Worm (Caenorhabditis elegans): ENCODE results near the gene T08D2.4.
"Not testable (repeated sequence)": the region's sequence is repeated elsewhere in the genome, so short reads cannot be mapped to it uniquely, and the experiment has no call there.

The T08D2.4 gene

ce11 chrX:177075-177474, at the start of gene T08D2.4, which contains the start of gene T08D2.5:
TSS of gene T08D2.4 (plus strand) at chrX:177396.
TSS of gene T08D2.5 (plus strand) at chrX:177375.
- TF ChIP-seq ceh-16 (tag; optimal IDR thresholded peaks at IDR 0.05) (no peak), mdl-1 (tag; optimal IDR thresholded peaks at IDR 0.05) (no peak), nhr-12 (tag; optimal IDR thresholded peaks at IDR 0.05) (no peak), ceh-9 (tag; optimal IDR thresholded peaks at IDR 0.05) (no peak), elt-3 (tag; optimal IDR thresholded peaks at IDR 0.05) (no peak), egl-27 (tag; optimal IDR thresholded peaks at IDR 0.05) (no peak), nhr-43 (tag; optimal IDR thresholded peaks at IDR 0.05; ENCODE audit: poor library complexity, severe bottlenecking) (no peak), fkh-2 (tag; optimal IDR thresholded peaks at IDR 0.05) (no peak)

- TF ChIP-seq nhr-11 (tag; optimal IDR thresholded peaks at IDR 0.05) = no peak
- TF ChIP-seq sea-2 (GFP tag; optimal IDR thresholded peaks at IDR 0.05) = no peak
- no peak for TF ChIP-seq ceh-9 (tag; optimal IDR thresholded peaks at IDR 0.05)
- TF ChIP-seq fos-1 (tag; optimal IDR thresholded peaks at IDR 0.05) = no peak
- TF ChIP-seq nhr-23 (tag; optimal IDR thresholded peaks at IDR 0.05) = no peak
- no peak for TF ChIP-seq elt-3 (tag; optimal IDR thresholded peaks at IDR 0.05)
- TF ChIP-seq fkh-2 (tag; optimal IDR thresholded peaks at IDR 0.05) = no peak
Measured at ce11 chrX:141149-141548, 36.0 kb upstream of the T08D2.4 start, which contains the start of gene Y73B3A.8. TSS of gene Y73B3A.8 (minus strand) at chrX:141249.

- no peak for TF ChIP-seq lin-39 (tag; optimal IDR thresholded peaks at IDR 0.05)
- TF ChIP-seq pqm-1 (tag; optimal IDR thresholded peaks at IDR 0.05) = no peak
- no peak for TF ChIP-seq nhr-12 (tag; optimal IDR thresholded peaks at IDR 0.05)
- no peak for TF ChIP-seq zag-1 (tag; optimal IDR thresholded peaks at IDR 0.05)
- no peak for TF ChIP-seq hmg-11 (tag; optimal IDR thresholded peaks at IDR 0.05)
- TF ChIP-seq jun-1 (tag; optimal IDR thresholded peaks at IDR 0.05) = no peak
- no peak for TF ChIP-seq aly-2 (tag; optimal IDR thresholded peaks at IDR 0.05)
- no peak for TF ChIP-seq daf-12 (tag; optimal IDR thresholded peaks at IDR 0.05)
Measured at ce11 chrX:146832-147231, 30.4 kb upstream of the T08D2.4 start.

- TF ChIP-seq nhr-67 (tag; optimal IDR thresholded peaks at IDR 0.05) (no peak), nhr-43 (tag; optimal IDR thresholded peaks at IDR 0.05; ENCODE audit: poor library complexity, severe bottlenecking) (no peak), nfya-1 (tag; optimal IDR thresholded peaks at IDR 0.05; ENCODE audit: insufficient read depth) (no peak), ceh-28 (tag; optimal IDR thresholded peaks at IDR 0.05) (no peak), skn-1 (tag; optimal IDR thresholded peaks at IDR 0.05) (no peak), ceh-82 (tag; optimal IDR thresholded peaks at IDR 0.05) (no peak), elt-2 (tag; optimal IDR thresholded peaks at IDR 0.05) (no peak), tbx-2 (tag; optimal IDR thresholded peaks at IDR 0.05) (no peak), fkh-2 (tag; optimal IDR thresholded peaks at IDR 0.05) (no peak), elt-1 (tag; optimal IDR thresholded peaks at IDR 0.05) (no peak), ztf-11 (tag; optimal IDR thresholded peaks at IDR 0.05) (no peak), nhr-23 (tag; optimal IDR thresholded peaks at IDR 0.05) (no peak), mml-1 (tag; optimal IDR thresholded peaks at IDR 0.05) (no peak), unc-39 (tag; optimal IDR thresholded peaks at IDR 0.05) (no peak), aly-2 (tag; optimal IDR thresholded peaks at IDR 0.05) (no peak), ZK546.5 (tag; optimal IDR thresholded peaks at IDR 0.05) (no peak), hmg-11 (tag; optimal IDR thresholded peaks at IDR 0.05) (no peak)
Measured at ce11 chrX:147824-148223, 29.4 kb upstream of the T08D2.4 start, which contains the start of gene Y73B3A.11. TSS of gene Y73B3A.11 (plus strand) at chrX:148124.

- not testable (repeated sequence) for TF ChIP-seq unc-39, ceh-9, nhr-11 (tag; optimal IDR thresholded peaks at IDR 0.05)
Measured at ce11 chrX:163034-163433, 14.2 kb upstream of the T08D2.4 start, which contains the start of gene tmed-12. TSS of gene tmed-12 (minus strand) at chrX:163134.

ce11 chrX:182119-182741, 5.0 kb downstream of the T08D2.4 start, which contains the start of the genes T08D2.6 and chkr-1:
TSS of gene T08D2.6 (minus strand) at chrX:182169.
TSS of gene chkr-1 (plus strand) at chrX:182691.
- not testable (repeated sequence) for TF ChIP-seq pqm-1 (tag; optimal IDR thresholded peaks at IDR 0.05); nfya-1 (tag; optimal IDR thresholded peaks at IDR 0.05; ENCODE audit: insufficient read depth); mdl-1 (tag; optimal IDR thresholded peaks at IDR 0.05)

All from whole organism, L3 larva.